Worm (Caenorhabditis elegans): Measurements from ENCODE around the gene F55C12.2.

- TF ChIP-seq rbr-2 (tag; optimal IDR thresholded peaks at IDR 0.05) (no peak), daf-12 (tag; optimal IDR thresholded peaks at IDR 0.05) (no peak), pha-4 (GFP tag; IDR thresholded peaks at IDR 0.05) (no peak), pha-4 (tag; optimal IDR thresholded peaks at IDR 0.05) (no peak), mep-1 (tag; optimal IDR thresholded peaks at IDR 0.05) (no peak), lin-15B (tag; optimal IDR thresholded peaks at IDR 0.05) (no peak)
Observed at ce11 chrII:5884252-5884651, 7.6 kb downstream of the F55C12.2 start, which contains the start of gene rfip-1.
